Fruit fly (Drosophila melanogaster) whole organism, embryonic: ENCODE data around the gene Glyat.

Experiments used
- Awh ChIP-seq: fragments of 200-800 bp; sonication (Bioruptor generic); IDR thresholded peaks from 2 replicates; pipeline ENCODE4, ENCODE4 v1.3.6; 2022; ENCODE audit warnings: missing biosample characterization, missing genetic modification characterization
- CG10209 ChIP-seq: fragments of 200-800 bp; sonication (Bioruptor generic); optimal IDR thresholded peaks from 3 replicates; lab custom pipeline; 2017; ENCODE audit warnings: missing biosample characterization, mild to moderate bottlenecking, missing genetic modification characterization, missing genetic modification reagents
- CG10543 ChIP-seq: fragments of 200-800 bp; sonication (Bioruptor generic); optimal IDR thresholded peaks from 3 replicates; lab custom pipeline; 2017; ENCODE audit warnings: missing biosample characterization, mild to moderate bottlenecking, missing genetic modification characterization, moderate library complexity
- CG11695 ChIP-seq: fragments of 200-800 bp; sonication (Bioruptor generic); IDR thresholded peaks from 3 replicates; pipeline ENCODE4 v1.3.6; 2022; ENCODE audit warnings: missing biosample characterization, missing genetic modification characterization
- CG12236 ChIP-seq: fragments of 200-800 bp; sonication (Bioruptor generic); optimal IDR thresholded peaks from 2 replicates; lab custom pipeline; 2016; ENCODE audit warnings: missing biosample characterization, missing genetic modification characterization
- CG13287 ChIP-seq: fragments of 200-800 bp; sonication (Bioruptor generic); IDR thresholded peaks from 2 replicates; pipeline ENCODE4 v1.3.6; 2022; ENCODE audit warnings: missing biosample characterization, missing genetic modification characterization; ENCODE audit not compliant: partially characterized antibody
- CG14710 ChIP-seq: fragments of 200-800 bp; sonication (Bioruptor generic); optimal IDR thresholded peaks from 3 replicates; lab custom pipeline; 2019; ENCODE audit warnings: missing biosample characterization, mild to moderate bottlenecking, missing genetic modification characterization, moderate library complexity
- CG15073 ChIP-seq: fragments of 200-800 bp; sonication (Bioruptor generic); optimal IDR thresholded peaks from 2 replicates; lab custom pipeline; 2016; ENCODE audit warnings: missing biosample characterization, missing genetic modification characterization
- CG1647 ChIP-seq: fragments of 200-800 bp; sonication (Bioruptor generic); optimal IDR thresholded peaks from 3 replicates; lab custom pipeline; 2016; ENCODE audit warnings: missing biosample characterization, missing genetic modification characterization
- CG17802 ChIP-seq: fragments of 200-800 bp; sonication (Bioruptor generic); optimal IDR thresholded peaks from 2 replicates; lab custom pipeline; 2018; ENCODE audit warnings: missing biosample characterization, mild to moderate bottlenecking, missing genetic modification characterization, moderate library complexity
- CG18011 ChIP-seq: fragments of 200-800 bp; sonication (Bioruptor generic); optimal IDR thresholded peaks from 2 replicates; lab custom pipeline; 2017; ENCODE audit warnings: missing biosample characterization, missing genetic modification characterization, mild to moderate bottlenecking, moderate library complexity, missing genotype
- CG30431 ChIP-seq: fragments of 200-800 bp; sonication (Bioruptor generic); optimal IDR thresholded peaks from 2 replicates; lab custom pipeline; 2017; ENCODE audit warnings: missing biosample characterization, missing genetic modification characterization
- CG31224 ChIP-seq: fragments of 200-800 bp; sonication (Bioruptor generic); IDR thresholded peaks from 2 replicates; pipeline ENCODE4 v1.3.6; 2022; ENCODE audit warnings: missing biosample characterization, missing genetic modification characterization
- CG34376 ChIP-seq: fragments of 200-800 bp; sonication (Bioruptor generic); optimal IDR thresholded peaks from 2 replicates; lab custom pipeline; 2018; ENCODE audit warnings: missing biosample characterization, mild to moderate bottlenecking, missing genetic modification characterization
- CG6254 ChIP-seq: fragments of 200-800 bp; sonication (Bioruptor generic); optimal IDR thresholded peaks from 3 replicates; lab custom pipeline; 2017; ENCODE audit warnings: mild to moderate bottlenecking, missing biosample characterization, missing genetic modification reagents, missing genetic modification characterization
- CG7745 ChIP-seq: fragments of 200-800 bp; sonication (Bioruptor generic); optimal IDR thresholded peaks from 2 replicates; lab custom pipeline; 2018; ENCODE audit warnings: missing biosample characterization, mild to moderate bottlenecking, missing genetic modification characterization, moderate library complexity
- CG9817 ChIP-seq: fragments of 200-800 bp; sonication (Bioruptor generic); optimal IDR thresholded peaks from 2 replicates; lab custom pipeline; 2018; ENCODE audit warnings: missing biosample characterization, mild to moderate bottlenecking, missing genetic modification characterization, moderate library complexity
- CG9876 ChIP-seq: fragments of 200-800 bp; sonication (Bioruptor generic); optimal IDR thresholded peaks from 2 replicates; lab custom pipeline; 2016; ENCODE audit warnings: missing biosample characterization, missing genetic modification characterization
- CoRest ChIP-seq: fragments of 200-800 bp; sonication (Bioruptor generic); optimal IDR thresholded peaks from 3 replicates; lab custom pipeline; 2018; ENCODE audit warnings: missing biosample characterization, mild to moderate bottlenecking, missing genetic modification characterization, moderate library complexity
- D19B ChIP-seq: fragments of 200-800 bp; sonication (Bioruptor generic); optimal IDR thresholded peaks from 2 replicates; lab custom pipeline; 2017; ENCODE audit warnings: missing biosample characterization, mild to moderate bottlenecking, missing genetic modification characterization
- Dad ChIP-seq: fragments of 200-800 bp; sonication (Bioruptor generic); optimal IDR thresholded peaks from 3 replicates; lab custom pipeline; 2016; ENCODE audit warnings: missing biosample characterization, missing genetic modification characterization
- Dbx ChIP-seq: fragments of 200-800 bp; sonication (Bioruptor generic); IDR thresholded peaks from 3 replicates; pipeline ENCODE4 v1.3.6; 2022; ENCODE audit warnings: missing biosample characterization, missing genetic modification characterization
- Dip3 ChIP-seq: fragments of 200-800 bp; sonication (Bioruptor generic); optimal IDR thresholded peaks from 3 replicates; lab custom pipeline; 2016; ENCODE audit warnings: missing biosample characterization, missing genetic modification characterization
- Drgx ChIP-seq: fragments of 200-800 bp; sonication (Bioruptor generic); IDR thresholded peaks from 2 replicates; pipeline ENCODE4 v1.3.6; 2022; ENCODE audit warnings: missing biosample characterization, missing genetic modification characterization
- Fer1 ChIP-seq: fragments of 200-800 bp; sonication (Bioruptor generic); optimal IDR thresholded peaks from 2 replicates; lab custom pipeline; 2017; ENCODE audit warnings: missing biosample characterization, mild to moderate bottlenecking, missing genetic modification characterization
- Fer3 ChIP-seq: fragments of 200-800 bp; sonication (Bioruptor generic); optimal IDR thresholded peaks from 2 replicates; lab custom pipeline; 2018; ENCODE audit warnings: missing biosample characterization, mild to moderate bottlenecking, missing genetic modification characterization, moderate library complexity
- H15 ChIP-seq: fragments of 200-800 bp; sonication (Bioruptor generic); IDR thresholded peaks from 3 replicates; pipeline ENCODE4 v1.3.6; 2022; ENCODE audit warnings: missing biosample characterization, missing genetic modification characterization
- Jarid2 ChIP-seq: fragments of 200-800 bp; sonication (Bioruptor generic); optimal IDR thresholded peaks from 3 replicates; lab custom pipeline; 2017; ENCODE audit warnings: mild to moderate bottlenecking, missing biosample characterization, missing genetic modification reagents, missing genetic modification characterization
- NC2α ChIP-seq: fragments of 200-800 bp; sonication (Bioruptor generic); optimal IDR thresholded peaks from 2 replicates; lab custom pipeline; 2016; ENCODE audit warnings: missing biosample characterization, missing genetic modification characterization
- Nf-YB ChIP-seq: fragments of 200-800 bp; sonication (Bioruptor generic); optimal IDR thresholded peaks from 3 replicates; lab custom pipeline; 2019; ENCODE audit warnings: missing biosample characterization, mild to moderate bottlenecking, missing genetic modification characterization, moderate library complexity
- PHDP ChIP-seq: fragments of 200-800 bp; sonication (Bioruptor generic); optimal IDR thresholded peaks from 3 replicates; lab custom pipeline; 2018; ENCODE audit warnings: missing biosample characterization, mild to moderate bottlenecking, missing genetic modification characterization, moderate library complexity
- Spps ChIP-seq: fragments of 200-800 bp; sonication (Bioruptor generic); optimal IDR thresholded peaks from 2 replicates; lab custom pipeline; 2018; ENCODE audit warnings: missing biosample characterization, mild to moderate bottlenecking, missing genetic modification characterization
- Tbp ChIP-seq: fragments of >200 bp; optimal IDR thresholded peaks from 2 replicates; lab custom pipeline; 2018; ENCODE audit warnings: missing biosample characterization, missing genetic modification characterization
- ato ChIP-seq: fragments of 200-800 bp; sonication (Bioruptor generic); IDR thresholded peaks from 2 replicates; pipeline ENCODE4 v1.3.6; 2022; ENCODE audit warnings: missing biosample characterization, missing genetic modification characterization; ENCODE audit not compliant: partially characterized antibody
- bigmax ChIP-seq: fragments of 200-800 bp; sonication (Bioruptor generic); optimal IDR thresholded peaks from 2 replicates; lab custom pipeline; 2018; ENCODE audit warnings: missing biosample characterization, mild to moderate bottlenecking, missing genetic modification characterization
- caup ChIP-seq: fragments of 200-800 bp; sonication (Bioruptor generic); optimal IDR thresholded peaks from 3 replicates; lab custom pipeline; 2017; ENCODE audit warnings: missing biosample characterization, mild to moderate bottlenecking, missing genetic modification characterization, moderate library complexity; ENCODE audit not compliant: severe bottlenecking
- disco-r ChIP-seq: fragments of 200-800 bp; sonication (Bioruptor generic); optimal IDR thresholded peaks from 2 replicates; lab custom pipeline; 2016; ENCODE audit warnings: missing biosample characterization, missing genetic modification characterization
- ewg ChIP-seq: fragments of 200-800 bp; sonication (Bioruptor generic); optimal IDR thresholded peaks from 3 replicates; lab custom pipeline; 2017; ENCODE audit warnings: mild to moderate bottlenecking, missing biosample characterization, missing genetic modification reagents, missing genetic modification characterization
- gce ChIP-seq: fragments of 200-800 bp; sonication (Bioruptor generic); IDR thresholded peaks from 3 replicates; pipeline ENCODE4 v1.3.6; 2022; ENCODE audit warnings: missing biosample characterization, missing genetic modification characterization
- ham ChIP-seq: fragments of 200-800 bp; sonication (Bioruptor generic); IDR thresholded peaks from 2 replicates; pipeline ENCODE4 v1.3.6; 2022; ENCODE audit warnings: missing biosample characterization, missing genetic modification characterization
- hbn ChIP-seq: fragments of 200-800 bp; sonication (Bioruptor generic); IDR thresholded peaks from 2 replicates; pipeline ENCODE4 v1.3.6; 2022; ENCODE audit warnings: missing biosample characterization, missing genetic modification characterization; ENCODE audit not compliant: partially characterized antibody
- hth ChIP-seq: fragments of >200 bp; optimal IDR thresholded peaks from 2 replicates; lab custom pipeline; 2017; ENCODE audit warnings: inconsistent platforms
- insv ChIP-seq, 2 experiments: fragments of 200-800 bp; sonication (Bioruptor generic); optimal IDR thresholded peaks; 3 replicates each; lab custom pipeline; 2016 to 2018; ENCODE audit warnings: missing biosample characterization in 2 of 2, missing genetic modification characterization in 2 of 2
- nmo ChIP-seq: fragments of 200-800 bp; sonication (Bioruptor generic); optimal IDR thresholded peaks from 2 replicates; lab custom pipeline; 2018; ENCODE audit warnings: missing biosample characterization, mild to moderate bottlenecking, missing genetic modification characterization, moderate library complexity
- pnt ChIP-seq: fragments of 200-800 bp; sonication (Bioruptor generic); optimal IDR thresholded peaks from 3 replicates; lab custom pipeline; 2016; ENCODE audit warnings: missing biosample characterization, missing genetic modification characterization
- pum ChIP-seq: fragments of 200-800 bp; sonication (Bioruptor generic); optimal IDR thresholded peaks from 2 replicates; lab custom pipeline; 2016; ENCODE audit warnings: missing biosample characterization, missing genetic modification characterization
- ro ChIP-seq: fragments of 200-800 bp; sonication (Bioruptor generic); IDR thresholded peaks from 2 replicates; pipeline ENCODE4 v1.3.6; 2022; ENCODE audit warnings: missing biosample characterization, missing genetic modification characterization
- sens ChIP-seq: fragments of 200-800 bp; sonication (Bioruptor generic); peaks from one replicate; lab custom pipeline; 2016; ENCODE audit warnings: missing biosample characterization, missing genetic modification characterization
- so ChIP-seq: fragments of 200-800 bp; sonication (Bioruptor generic); IDR thresholded peaks from 3 replicates; pipeline ENCODE4 v1.3.6; 2022; ENCODE audit warnings: missing biosample characterization, missing genetic modification characterization
- tup ChIP-seq: fragments of 200-800 bp; sonication (Bioruptor generic); optimal IDR thresholded peaks from 2 replicates; lab custom pipeline; 2016; ENCODE audit warnings: missing biosample characterization, mild to moderate bottlenecking, missing genetic modification characterization, moderate library complexity
- vvl ChIP-seq: fragments of 200-800 bp; sonication (Bioruptor generic); IDR thresholded peaks from 2 replicates; pipeline ENCODE4 v1.3.6; 2022; ENCODE audit warnings: missing biosample characterization, missing genetic modification characterization

Gene Glyat

dm6 chr2L:7964611-7965010 is 45.8 kb downstream of the Glyat start (continued):
- TF ChIP-seq Dip3 (GFP tag; lab: Kevin White, UChicago) (peak; percentile 12), Nf-YB (GFP tag; lab: Kevin White, UChicago) (peak; percentile 18), so (GFP tag; lab: Robert Waterston, UW) (peak; percentile 72; the same call in 2 of the 3 replicates), CG14710 (tag; lab: Kevin White, UChicago) (peak; percentile 10), Tbp (GFP tag; lab: Kevin White, UChicago) (no peak), Spps (tag; lab: Kevin White, UChicago) (no peak), CG7745 (tag; lab: Kevin White, UChicago) (no peak), gce (GFP tag; lab: Robert Waterston, UW) (peak; percentile 73; the same call in 2 of the 3 replicates), NC2α (GFP tag; lab: Kevin White, UChicago) (peak; percentile 52), nmo (peak; percentile 71), Fer3 (tag; lab: Kevin White, UChicago) (peak; percentile 41), Drgx (peak; percentile 93), Awh (GFP tag; lab: Robert Waterston, UW) (peak; percentile 80), CG1647 (GFP tag; lab: Kevin White, UChicago) (peak; percentile 24), CG11695 (GFP tag; lab: Robert Waterston, UW) (peak; percentile 74), caup (GFP tag; lab: Kevin White, UChicago) (peak; percentile 48), Fer1 (GFP tag; lab: Kevin White, UChicago) (peak; percentile 54), CG15073 (GFP tag; lab: Kevin White, UChicago) (no peak), tup (peak; percentile 20), CG9817 (tag; lab: Kevin White, UChicago) (peak; percentile 47), CG9876 (peak; percentile 19), Dad (peak; percentile 35), ham (GFP tag; lab: Robert Waterston, UW) (no peak), CG13287 (GFP tag; lab: Robert Waterston, UW) (no peak), bigmax (GFP tag; lab: Kevin White, UChicago) (no peak), hbn (GFP tag; lab: Robert Waterston, UW) (no peak), CG30431 (GFP tag; lab: Kevin White, UChicago) (peak; percentile 43), CG18011 (GFP tag; lab: Kevin White, UChicago) (no peak), sens (GFP tag; lab: Kevin White, UChicago) (peak; percentile 96), vvl (peak; percentile 87), H15 (GFP tag; lab: Robert Waterston, UW) (peak; percentile 58; the same call in 2 of the 3 replicates), CG6254 (peak; percentile 41), hth (no peak), CG17802 (tag; lab: Kevin White, UChicago) (peak; percentile 8), PHDP (peak; percentile 74), ro (GFP tag; lab: Robert Waterston, UW) (0 out of 2 replicates have a peak, but pooled peaks have one; percentile 17), ato (GFP tag; lab: Robert Waterston, UW) (no peak), insv (GFP tag; optimal IDR thresholded peaks at IDR 0.05; lab: Kevin White, UChicago) (no peak), CG10543 (GFP tag; lab: Kevin White, UChicago) (no peak), CG10209 (GFP tag; lab: Kevin White, UChicago) (peak; percentile 67), CoRest (tag; lab: Kevin White, UChicago) (peak; percentile 72), CG31224 (GFP tag; lab: Robert Waterston, UW) (peak; percentile 28; the same call in 1 of the 2 replicates), Jarid2 (GFP tag; lab: Kevin White, UChicago) (peak; percentile 20), D19B (GFP tag; lab: Kevin White, UChicago) (no peak), CG12236 (GFP tag; lab: Kevin White, UChicago) (peak; percentile 62), pnt (peak; percentile 78), CG34376 (GFP tag; lab: Kevin White, UChicago) (no peak), ewg (GFP tag; lab: Kevin White, UChicago) (peak; percentile 69), Dbx (GFP tag; lab: Robert Waterston, UW) (peak; percentile 67), pum (GFP tag; lab: Kevin White, UChicago) (peak; percentile 73), disco-r (GFP tag; lab: Kevin White, UChicago) (peak; percentile 36)
